Fruit fly (Drosophila melanogaster) whole organism, prepupa: ENCODE measurements around the gene tai.

Experiments used
- Blimp-1 ChIP-seq: fragments of 200-800 bp; sonication (Bioruptor generic); optimal IDR thresholded peaks from 3 replicates; lab custom pipeline; 2017; ENCODE audit warnings: missing biosample characterization, missing genetic modification characterization, mild to moderate bottlenecking, moderate library complexity, missing genetic modification reagents
- CG10669 ChIP-seq: fragments of 200-800 bp; sonication (Bioruptor generic); optimal IDR thresholded peaks from 3 replicates; lab custom pipeline; 2018; ENCODE audit warnings: missing biosample characterization, mild to moderate bottlenecking, missing genetic modification characterization, moderate library complexity
- CG11294 ChIP-seq: fragments of 200-800 bp; sonication (Bioruptor generic); IDR thresholded peaks from 2 replicates; pipeline ENCODE4 v1.3.6; 2022; ENCODE audit warnings: missing biosample characterization, missing genetic modification characterization
- CG11762 ChIP-seq: fragments of 200-800 bp; sonication (Bioruptor generic); optimal IDR thresholded peaks from 3 replicates; lab custom pipeline; 2016; ENCODE audit warnings: missing biosample characterization, missing genetic modification characterization; ENCODE audit not compliant: insufficient read depth
- CG11902 ChIP-seq: fragments of 200-800 bp; sonication (Bioruptor generic); optimal IDR thresholded peaks from 3 replicates; lab custom pipeline; 2016; ENCODE audit warnings: missing biosample characterization, missing genetic modification characterization
- CG1621 ChIP-seq: fragments of 200-800 bp; sonication (Bioruptor generic); optimal IDR thresholded peaks from 3 replicates; lab custom pipeline; 2018; ENCODE audit warnings: missing biosample characterization, mild to moderate bottlenecking, missing genetic modification characterization
- CG16779 ChIP-seq: fragments of 200-800 bp; sonication (Bioruptor generic); optimal IDR thresholded peaks from 3 replicates; lab custom pipeline; 2017; ENCODE audit warnings: missing biosample characterization, mild to moderate bottlenecking, missing genetic modification characterization
- CG3032 ChIP-seq: fragments of 200-800 bp; optimal IDR thresholded peaks from 2 replicates; lab custom pipeline; 2019; ENCODE audit warnings: missing biosample characterization, mild to moderate bottlenecking, missing genetic modification characterization, moderate library complexity
- CG31627 ChIP-seq: fragments of 200-800 bp; sonication (Bioruptor generic); optimal IDR thresholded peaks from 3 replicates; lab custom pipeline; 2016; ENCODE audit warnings: missing biosample characterization, missing genetic modification characterization
- CG34406 ChIP-seq: fragments of 200-800 bp; sonication (Bioruptor generic); optimal IDR thresholded peaks from 3 replicates; lab custom pipeline; 2016; ENCODE audit warnings: missing biosample characterization, missing genetic modification characterization
- CG4318 ChIP-seq: fragments of 200-800 bp; sonication (Bioruptor generic); optimal IDR thresholded peaks from 3 replicates; lab custom pipeline; 2017; ENCODE audit warnings: missing biosample characterization, mild to moderate bottlenecking, missing genetic modification characterization
- CG6163 ChIP-seq: fragments of 200-800 bp; sonication (Bioruptor generic); IDR thresholded peaks from 3 replicates; pipeline ENCODE4 v1.3.6; 2022; ENCODE audit warnings: missing biosample characterization, missing genetic modification characterization
- CG6792 ChIP-seq: fragments of 200-800 bp; sonication (Bioruptor generic); optimal IDR thresholded peaks from 3 replicates; lab custom pipeline; 2016; ENCODE audit warnings: missing biosample characterization, missing genetic modification characterization
- CG6808 ChIP-seq: fragments of 200-800 bp; sonication (Bioruptor generic); optimal IDR thresholded peaks from 3 replicates; lab custom pipeline; 2017; ENCODE audit warnings: missing biosample characterization, missing genetic modification characterization, mild to moderate bottlenecking, moderate library complexity, missing genetic modification reagents
- CG8119 ChIP-seq: fragments of 200-800 bp; sonication (Bioruptor generic); IDR thresholded peaks from 3 replicates; pipeline ENCODE4 v1.3.6; 2022; ENCODE audit warnings: missing biosample characterization, missing genetic modification characterization
- CG8319 ChIP-seq: fragments of 200-800 bp; sonication (Bioruptor generic); optimal IDR thresholded peaks from 3 replicates; lab custom pipeline; 2016; ENCODE audit warnings: missing biosample characterization, missing genetic modification characterization
- CG8632 ChIP-seq: fragments of 200-800 bp; sonication (Bioruptor generic); optimal IDR thresholded peaks from 3 replicates; lab custom pipeline; 2016; ENCODE audit warnings: missing biosample characterization, missing genetic modification characterization
- CG9139 ChIP-seq: fragments of 200-800 bp; sonication (Bioruptor generic); optimal IDR thresholded peaks from 3 replicates; lab custom pipeline; 2017; ENCODE audit warnings: missing biosample characterization, mild to moderate bottlenecking, missing genetic modification characterization
- Eip75B ChIP-seq: fragments of 200-800 bp; sonication (Bioruptor generic); optimal IDR thresholded peaks from 3 replicates; lab custom pipeline; 2016; ENCODE audit warnings: missing biosample characterization, missing genetic modification characterization
- Eip78C ChIP-seq: fragments of 200-800 bp; sonication (Bioruptor generic); peaks from one replicate; lab custom pipeline; 2016; ENCODE audit warnings: missing biosample characterization, missing genetic modification characterization
- Eip93F ChIP-seq: fragments of 200-800 bp; sonication (Bioruptor generic); optimal IDR thresholded peaks from 2 replicates; lab custom pipeline; 2016; ENCODE audit warnings: missing biosample characterization, mild to moderate bottlenecking, missing genetic modification characterization
- Ets21C ChIP-seq: fragments of 200-800 bp; sonication (Bioruptor generic); optimal IDR thresholded peaks from 3 replicates; lab custom pipeline; 2016; ENCODE audit warnings: missing biosample characterization, missing genetic modification characterization
- Ets96B ChIP-seq: fragments of 200-800 bp; optimal IDR thresholded peaks from 2 replicates; lab custom pipeline; 2019; ENCODE audit warnings: missing biosample characterization, mild to moderate bottlenecking, missing genetic modification characterization, moderate library complexity
- Gug ChIP-seq: fragments of 200-800 bp; sonication (Bioruptor generic); IDR thresholded peaks from 2 replicates; pipeline ENCODE4 v1.3.6; 2022; ENCODE audit warnings: missing biosample characterization, missing genetic modification characterization
- Hr38 ChIP-seq: sonication (Bioruptor generic); optimal IDR thresholded peaks from 2 replicates; lab custom pipeline; 2016; ENCODE audit warnings: missing biosample characterization, missing genetic modification characterization
- Hr39 ChIP-seq: fragments of 200-800 bp; sonication (Bioruptor generic); optimal IDR thresholded peaks from 2 replicates; lab custom pipeline; 2016; ENCODE audit warnings: missing biosample characterization, missing genetic modification characterization
- Hr4 ChIP-seq: fragments of 200-800 bp; sonication (Bioruptor generic); optimal IDR thresholded peaks from 3 replicates; lab custom pipeline; 2016; ENCODE audit warnings: missing biosample characterization, missing genetic modification characterization
- Lpt ChIP-seq: fragments of 200-800 bp; sonication (Bioruptor generic); optimal IDR thresholded peaks from 3 replicates; lab custom pipeline; 2016; ENCODE audit warnings: missing biosample characterization, missing genetic modification characterization
- Smox ChIP-seq: fragments of 200-800 bp; sonication (Bioruptor generic); optimal IDR thresholded peaks from 3 replicates; lab custom pipeline; 2016; ENCODE audit warnings: missing biosample characterization, missing genetic modification characterization
- Sox102F ChIP-seq: fragments of 200-800 bp; sonication (Bioruptor generic); optimal IDR thresholded peaks from 2 replicates; lab custom pipeline; 2016; ENCODE audit warnings: missing biosample characterization, mild to moderate bottlenecking, missing genetic modification characterization
- Sox14 ChIP-seq: fragments of 200-800 bp; sonication (Bioruptor generic); optimal IDR thresholded peaks from 3 replicates; lab custom pipeline; 2016; ENCODE audit warnings: missing biosample characterization, missing genetic modification characterization
- Sox15 ChIP-seq: fragments of 200-800 bp; sonication (Bioruptor generic); optimal IDR thresholded peaks from 3 replicates; lab custom pipeline; 2016; ENCODE audit warnings: missing biosample characterization, missing genetic modification characterization
- achi ChIP-seq: fragments of 200-800 bp; sonication (Bioruptor generic); optimal IDR thresholded peaks from 3 replicates; lab custom pipeline; 2016; ENCODE audit warnings: missing biosample characterization, missing genetic modification characterization
- acj6 ChIP-seq: fragments of 200-800 bp; sonication (Bioruptor generic); optimal IDR thresholded peaks from 3 replicates; lab custom pipeline; 2016; ENCODE audit warnings: missing biosample characterization, missing genetic modification characterization
- esn ChIP-seq: fragments of 200-800 bp; sonication (Bioruptor generic); optimal IDR thresholded peaks from 2 replicates; lab custom pipeline; 2016; ENCODE audit warnings: missing biosample characterization, mild to moderate bottlenecking, missing genetic modification characterization, moderate library complexity
- fd59A ChIP-seq: fragments of 200-800 bp; sonication (Bioruptor generic); optimal IDR thresholded peaks from 2 replicates; lab custom pipeline; 2017; ENCODE audit warnings: missing biosample characterization, mild to moderate bottlenecking, missing genetic modification characterization, missing genetic modification reagents
- fkh ChIP-seq: fragments of 200-800 bp; sonication (Bioruptor generic); optimal IDR thresholded peaks from 3 replicates; lab custom pipeline; 2017; ENCODE audit warnings: missing biosample characterization, mild to moderate bottlenecking, missing genetic modification characterization, moderate library complexity
- lz ChIP-seq: fragments of 200-800 bp; sonication (Bioruptor generic); optimal IDR thresholded peaks from 3 replicates; lab custom pipeline; 2016; ENCODE audit warnings: missing biosample characterization, missing genetic modification characterization
- net ChIP-seq: fragments of 200-800 bp; sonication (Bioruptor generic); optimal IDR thresholded peaks from 3 replicates; lab custom pipeline; 2016; ENCODE audit warnings: missing biosample characterization, missing genetic modification characterization
- salr ChIP-seq, 2 experiments: fragments of 200-800 bp; sonication (Bioruptor generic); optimal IDR thresholded peaks; 3 replicates each; lab custom pipeline; 2016 to 2018; ENCODE audit warnings: missing biosample characterization in 2 of 2, missing genetic modification characterization in 2 of 2, mild to moderate bottlenecking in 1 of 2
- spab ChIP-seq: fragments of 200-800 bp; sonication (Bioruptor generic); optimal IDR thresholded peaks from 2 replicates; lab custom pipeline; 2017; ENCODE audit warnings: missing biosample characterization, mild to moderate bottlenecking, missing genetic modification characterization, missing genetic modification reagents
- svp ChIP-seq: fragments of 200-800 bp; sonication (Bioruptor generic); peaks from one replicate; lab custom pipeline; 2016; ENCODE audit warnings: missing biosample characterization, missing genetic modification characterization
- vri ChIP-seq: fragments of 200-800 bp; sonication (Bioruptor generic); optimal IDR thresholded peaks from 3 replicates; lab custom pipeline; 2016; ENCODE audit warnings: missing biosample characterization, mild to moderate bottlenecking, missing genetic modification characterization

Gene tai

DNA sequence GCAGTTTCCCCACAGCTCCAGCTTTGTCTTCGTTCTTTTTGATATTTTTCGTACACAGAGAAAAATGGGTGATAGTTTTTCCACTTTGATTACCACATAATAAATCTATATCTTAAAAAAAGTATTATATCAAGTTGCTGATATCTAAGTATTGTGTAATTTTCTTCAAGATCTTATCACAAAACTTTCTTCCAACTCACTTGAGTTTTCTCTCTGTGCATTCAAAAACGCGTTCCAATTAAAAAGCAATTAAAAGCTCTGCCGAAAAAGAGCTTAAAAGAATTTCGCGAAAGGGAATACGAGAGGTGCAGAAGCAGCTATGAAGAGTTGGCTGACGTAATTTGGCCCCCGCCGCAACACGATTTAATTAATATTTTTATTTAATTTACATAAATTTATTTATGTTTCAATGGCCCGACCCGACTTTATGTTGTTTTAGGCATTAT is 69.0 kb downstream of the tai start (continued):
- TF ChIP-seq Hr38 (GFP tag; lab: Kevin White, UChicago) (no peak), Sox14 (GFP tag; lab: Kevin White, UChicago) (peak; percentile 25), Hr39 (GFP tag; lab: Kevin White, UChicago) (peak; percentile 50), Ets96B (tag; lab: Kevin White, UChicago) (no peak), Sox102F (GFP tag; lab: Kevin White, UChicago) (peak; percentile 72), Eip93F (GFP tag; lab: Kevin White, UChicago) (peak; percentile 37), Ets21C (GFP tag; lab: Kevin White, UChicago) (no peak), Blimp-1 (peak; percentile 60), CG8319 (GFP tag; lab: Kevin White, UChicago) (peak; percentile 16), Smox (GFP tag; lab: Kevin White, UChicago) (peak; percentile 70), esn (peak; percentile 81), Eip75B (GFP tag; lab: Kevin White, UChicago) (peak; percentile 27), Eip78C (peak; percentile 83), CG8119 (peak; percentile 40; the same call in 1 of the 3 replicates), vri (GFP tag; lab: Kevin White, UChicago) (peak; percentile 42), CG6792 (GFP tag; lab: Kevin White, UChicago) (peak; percentile 56), Hr4 (GFP tag; lab: Kevin White, UChicago) (no peak), achi (GFP tag; lab: Kevin White, UChicago) (peak; percentile 48), Sox15 (GFP tag; lab: Kevin White, UChicago) (peak; percentile 30)

DNA sequence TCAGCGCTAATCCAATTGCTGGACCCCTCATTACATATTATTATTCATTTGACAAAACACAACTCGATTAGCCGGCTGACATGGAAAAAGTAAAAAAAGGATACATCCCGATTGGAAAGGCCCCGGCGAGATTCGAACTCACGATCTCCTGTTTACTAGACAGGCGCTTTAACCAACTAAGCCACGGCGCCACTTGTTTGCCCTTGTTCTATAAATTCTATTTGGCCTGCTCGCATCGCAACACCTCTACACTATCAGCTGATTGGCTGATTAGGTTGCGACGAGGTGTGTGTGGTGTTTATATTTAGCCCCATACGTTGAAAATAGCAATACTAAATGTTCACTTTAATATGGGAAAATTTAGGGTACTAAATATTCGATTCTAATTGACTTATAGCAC is 69.8 kb downstream of the tai start:
- TF ChIP-seq CG11902 (no peak), Sox14 (GFP tag; lab: Kevin White, UChicago) (no peak), CG6808 (GFP tag; lab: Kevin White, UChicago) (no peak), CG11294 (GFP tag; lab: Robert Waterston, UW) (no peak), esn (no peak), CG6163 (GFP tag; lab: Robert Waterston, UW) (no peak), Eip93F (GFP tag; lab: Kevin White, UChicago) (no peak), CG8319 (GFP tag; lab: Kevin White, UChicago) (no peak), CG9139 (GFP tag; lab: Kevin White, UChicago) (no peak), Blimp-1 (no peak), CG6792 (GFP tag; lab: Kevin White, UChicago) (no peak), spab (no peak), fkh (GFP tag; lab: Kevin White, UChicago) (no peak), Gug (GFP tag; lab: Robert Waterston, UW) (no peak), acj6 (GFP tag; lab: Kevin White, UChicago) (no peak)

DNA sequence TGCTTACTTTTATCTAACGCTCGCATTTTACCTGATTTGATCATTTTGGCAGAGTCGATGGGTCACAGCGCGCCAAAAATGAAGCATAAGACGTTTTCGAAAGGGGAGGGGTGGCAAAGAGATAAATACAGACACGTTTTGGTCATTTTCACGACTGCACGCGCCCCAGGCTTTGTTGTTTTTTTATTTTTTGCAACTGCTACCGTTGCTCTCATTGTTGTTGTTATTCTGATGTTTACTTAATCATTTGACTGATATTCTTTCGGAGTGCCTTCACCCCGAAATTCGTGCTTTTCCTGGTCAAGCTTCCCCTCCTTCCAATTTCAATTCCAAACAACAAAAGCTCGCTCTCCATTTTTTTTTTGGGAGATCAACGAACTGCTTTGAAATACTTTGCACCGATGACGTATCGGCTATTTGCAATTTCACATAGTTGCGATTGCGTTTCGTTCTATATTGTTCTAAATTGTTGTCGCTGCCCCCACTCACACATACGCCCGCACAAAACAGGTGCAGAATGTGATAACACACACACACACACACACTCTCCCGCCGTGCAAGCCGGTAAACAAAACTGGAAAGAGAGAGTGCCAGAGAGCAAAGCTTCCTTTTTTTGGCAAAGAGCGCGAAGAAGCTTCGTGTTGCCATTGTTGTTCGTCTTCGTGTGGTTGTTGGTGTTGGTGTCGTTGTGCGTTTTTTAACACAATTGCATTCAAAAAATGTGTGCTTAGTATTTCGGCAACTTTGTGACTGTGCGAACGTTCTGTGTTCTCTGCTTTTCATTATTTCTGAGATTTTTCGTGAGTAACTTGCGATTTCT is 70.8 kb downstream of the tai start:
- no peak for TF ChIP-seq Gug (GFP tag; lab: Robert Waterston, UW)
- TF ChIP-seq achi (GFP tag; lab: Kevin White, UChicago), result no peak
- TF ChIP-seq Eip75B (GFP tag; lab: Kevin White, UChicago), result no peak
- TF ChIP-seq fkh (GFP tag; lab: Kevin White, UChicago), result no peak
- TF ChIP-seq CG1621, result no peak
- TF ChIP-seq Sox14 (GFP tag; lab: Kevin White, UChicago), result no peak
- TF ChIP-seq svp, result peak; percentile 87
- no peak for TF ChIP-seq CG31627 (GFP tag; lab: Kevin White, UChicago)
- TF ChIP-seq Lpt (GFP tag; lab: Kevin White, UChicago), result no peak
- no peak for TF ChIP-seq salr (GFP tag; optimal IDR thresholded peaks at IDR 0.05; lab: Kevin White, UChicago)
- no peak for TF ChIP-seq acj6 (GFP tag; lab: Kevin White, UChicago)
- TF ChIP-seq net (GFP tag; lab: Kevin White, UChicago), result no peak
- TF ChIP-seq Blimp-1, result no peak
- no peak for TF ChIP-seq Ets21C (GFP tag; lab: Kevin White, UChicago)
- no peak for TF ChIP-seq CG6163 (GFP tag; lab: Robert Waterston, UW)
- TF ChIP-seq Eip78C, result peak; percentile 6
- TF ChIP-seq CG6792 (GFP tag; lab: Kevin White, UChicago), result no peak
- no peak for TF ChIP-seq CG3032 (tag; lab: Kevin White, UChicago)
- no peak for TF ChIP-seq Sox102F (GFP tag; lab: Kevin White, UChicago)
- TF ChIP-seq CG10669, result no peak
- TF ChIP-seq CG34406 (GFP tag; lab: Kevin White, UChicago), result no peak
- TF ChIP-seq Smox (GFP tag; lab: Kevin White, UChicago), result no peak
- TF ChIP-seq fd59A (GFP tag; lab: Kevin White, UChicago), result no peak
- TF ChIP-seq CG11902, result no peak
- no peak for TF ChIP-seq CG11762
- no peak for TF ChIP-seq lz (GFP tag; lab: Kevin White, UChicago)
- no peak for TF ChIP-seq CG8119
- no peak for TF ChIP-seq Hr38 (GFP tag; lab: Kevin White, UChicago)
- peak; percentile 91 for TF ChIP-seq vri (GFP tag; lab: Kevin White, UChicago)
- no peak for TF ChIP-seq CG8632 (GFP tag; lab: Kevin White, UChicago)
- TF ChIP-seq CG16779, result no peak
- no peak for TF ChIP-seq CG4318
